Worm (Caenorhabditis elegans) whole organism, young adult: ENCODE results near the gene nhr-19.

Experiments used
- B0019.2 ChIP-seq: fragments of 200-800 bp; sonication (Bioruptor generic); conservative IDR thresholded peaks from 2 replicates; pipeline ENCODE4 v1.3.6; 2022; ENCODE audit warnings: missing genetic modification reagents, missing genetic modification characterization, missing compliant biosample characterization
- D2030.7 ChIP-seq: fragments of 200-800 bp; sonication (Bioruptor generic); IDR thresholded peaks from 2 replicates; pipeline ENCODE4 v1.3.6; 2022; ENCODE audit warnings: missing genetic modification reagents, missing genetic modification characterization, missing compliant biosample characterization
- F33H1.4 ChIP-seq: fragments of 200-800 bp; sonication (Bioruptor generic); IDR thresholded peaks from 2 replicates; pipeline ENCODE4 v1.3.6; 2022; ENCODE audit warnings: missing genetic modification reagents, missing genetic modification characterization, missing compliant biosample characterization
- F37B4.10 ChIP-seq: fragments of 200-800 bp; sonication (Bioruptor generic); IDR thresholded peaks from 2 replicates; pipeline ENCODE4 v1.3.6; 2022; ENCODE audit warnings: missing genetic modification characterization, missing compliant biosample characterization
- F57C9.4 ChIP-seq: sonication (generic microtip); optimal IDR thresholded peaks from 2 replicates; lab custom pipeline; 2017; ENCODE audit warnings: mild to moderate bottlenecking, missing genetic modification characterization, missing compliant biosample characterization
- Y79H2A.3 ChIP-seq: fragments of 200-800 bp; sonication (Bioruptor generic); conservative IDR thresholded peaks from 2 replicates; pipeline ENCODE4 v1.3.6; 2022; ENCODE audit warnings: missing genetic modification reagents, missing genetic modification characterization, missing compliant biosample characterization
- atf-7 ChIP-seq: sonication (generic microtip); optimal IDR thresholded peaks from 2 replicates; lab custom pipeline; 2017; ENCODE audit warnings: mild to moderate bottlenecking, missing genetic modification characterization, missing compliant biosample characterization
- attf-3 ChIP-seq: fragments of 200-800 bp; sonication (Bioruptor generic); conservative IDR thresholded peaks from 2 replicates; pipeline ENCODE4 v1.3.6; 2022; ENCODE audit warnings: missing genetic modification reagents, missing genetic modification characterization, missing compliant biosample characterization
- bed-2 ChIP-seq: fragments of 200-800 bp; sonication (Bioruptor generic); IDR thresholded peaks from 2 replicates; pipeline ENCODE4 v1.3.6; 2022; ENCODE audit warnings: missing genetic modification reagents, missing genetic modification characterization, missing compliant biosample characterization
- ceh-27 ChIP-seq: fragments of 200-800 bp; sonication (Bioruptor generic); optimal IDR thresholded peaks from 2 replicates; lab custom pipeline; 2018; ENCODE audit warnings: mild to moderate bottlenecking, missing genetic modification characterization, moderate library complexity, missing compliant biosample characterization
- dpl-1 ChIP-seq: fragments of 150-350 bp; optimal IDR thresholded peaks from 2 replicates; lab custom pipeline; 2014; ENCODE audit warnings: missing biosample characterization, missing genetic modification reagents, missing genetic modification characterization
- gei-17 ChIP-seq: fragments of 200-800 bp; sonication (Bioruptor generic); optimal IDR thresholded peaks from 2 replicates; lab custom pipeline; 2018; ENCODE audit warnings: mild to moderate bottlenecking, missing genetic modification characterization, missing compliant biosample characterization
- hlh-12 ChIP-seq: sonication (generic microtip); optimal IDR thresholded peaks from 2 replicates; lab custom pipeline; 2016; ENCODE audit warnings: missing genetic modification characterization, missing compliant biosample characterization
- hlh-26 ChIP-seq: fragments of 200-800 bp; sonication (Bioruptor generic); conservative IDR thresholded peaks from 2 replicates; pipeline ENCODE4 v1.3.6; 2022; ENCODE audit warnings: missing genetic modification reagents, missing genetic modification characterization, missing compliant biosample characterization
- hmg-20 ChIP-seq: fragments of 200-800 bp; sonication (Bioruptor generic); IDR thresholded peaks from 2 replicates; pipeline ENCODE4 v1.3.6; 2022; ENCODE audit warnings: missing genetic modification reagents, missing genetic modification characterization, missing compliant biosample characterization
- hrde-1 ChIP-seq: sonication (generic microtip); optimal IDR thresholded peaks from 2 replicates; lab custom pipeline; 2016; ENCODE audit warnings: missing genetic modification characterization, mild to moderate bottlenecking, missing compliant biosample characterization, moderate library complexity, missing genotype, missing genetic modification reagents, borderline replicate concordance
- lag-1 ChIP-seq: fragments of 200-800 bp; sonication (Bioruptor generic); IDR thresholded peaks from 2 replicates; pipeline ENCODE4 v1.3.6; 2022; ENCODE audit warnings: missing genetic modification reagents, missing genetic modification characterization, missing compliant biosample characterization
- lin-40 ChIP-seq: sonication (generic microtip); optimal IDR thresholded peaks from 2 replicates; lab custom pipeline; 2016; ENCODE audit warnings: missing genetic modification characterization, mild to moderate bottlenecking, missing compliant biosample characterization, missing genotype, missing genetic modification reagents
- lsy-27 ChIP-seq: sonication (generic microtip); optimal IDR thresholded peaks from 2 replicates; lab custom pipeline; 2017; ENCODE audit warnings: missing genetic modification characterization, mild to moderate bottlenecking, missing compliant biosample characterization, antibody characterized with exemption, missing genotype, borderline replicate concordance; ENCODE audit not compliant: insufficient read depth
- madf-6 ChIP-seq: fragments of 200-800 bp; sonication (Bioruptor generic); IDR thresholded peaks from 2 replicates; pipeline ENCODE4 v1.3.6; 2022; ENCODE audit warnings: missing genetic modification reagents, missing genetic modification characterization, missing compliant biosample characterization
- mel-28 ChIP-seq: sonication (generic microtip); optimal IDR thresholded peaks from 2 replicates; lab custom pipeline; 2016; ENCODE audit warnings: borderline replicate concordance, mild to moderate bottlenecking, missing genetic modification characterization, missing compliant biosample characterization
- mxl-1 ChIP-seq: sonication (generic microtip); optimal IDR thresholded peaks from 2 replicates; lab custom pipeline; 2016; ENCODE audit warnings: missing genetic modification characterization, missing compliant biosample characterization
- nhr-179 ChIP-seq: sonication (generic microtip); optimal IDR thresholded peaks from 2 replicates; lab custom pipeline; 2016; ENCODE audit warnings: mild to moderate bottlenecking, missing genetic modification characterization, missing compliant biosample characterization
- nhr-80 ChIP-seq: sonication (generic microtip); optimal IDR thresholded peaks from 2 replicates; lab custom pipeline; 2016; ENCODE audit warnings: missing genetic modification characterization, missing compliant biosample characterization
- nhr-90 ChIP-seq: sonication (generic microtip); optimal IDR thresholded peaks from 2 replicates; lab custom pipeline; 2016; ENCODE audit warnings: missing genotype, mild to moderate bottlenecking, missing genetic modification characterization, missing compliant biosample characterization
- pbrm-1 ChIP-seq: fragments of 200-800 bp; sonication (Bioruptor generic); IDR thresholded peaks from 2 replicates; pipeline ENCODE4 v1.3.6; 2022; ENCODE audit warnings: missing genetic modification reagents, missing genetic modification characterization, missing compliant biosample characterization
- repo-1 ChIP-seq: sonication (generic microtip); optimal IDR thresholded peaks from 2 replicates; lab custom pipeline; 2017; ENCODE audit warnings: mild to moderate bottlenecking, missing genetic modification characterization, missing compliant biosample characterization
- snpc-1.3 ChIP-seq: sonication (generic microtip); optimal IDR thresholded peaks from 2 replicates; lab custom pipeline; 2017; ENCODE audit warnings: missing genetic modification characterization, mild to moderate bottlenecking, missing compliant biosample characterization, antibody characterized with exemption, moderate library complexity, missing genotype, missing genetic modification reagents; ENCODE audit not compliant: insufficient read depth
- sptf-2 ChIP-seq: fragments of 200-800 bp; sonication (Bioruptor generic); optimal IDR thresholded peaks from 2 replicates; lab custom pipeline; 2018; ENCODE audit warnings: mild to moderate bottlenecking, missing genetic modification characterization, missing compliant biosample characterization
- tbp1 ChIP-seq: fragments of 200-800 bp; sonication (Bioruptor generic); optimal IDR thresholded peaks from 2 replicates; lab custom pipeline; 2018; ENCODE audit warnings: mild to moderate bottlenecking, missing genetic modification characterization, missing compliant biosample characterization
- tlf-1 ChIP-seq: fragments of 200-800 bp; sonication (Bioruptor generic); optimal IDR thresholded peaks from 2 replicates; lab custom pipeline; 2018; ENCODE audit warnings: mild to moderate bottlenecking, missing genetic modification characterization, missing compliant biosample characterization
- xnd-1 ChIP-seq: sonication (generic microtip); optimal IDR thresholded peaks from 2 replicates; lab custom pipeline; 2016; ENCODE audit warnings: missing genotype, missing genetic modification reagents, missing genetic modification characterization, missing compliant biosample characterization
- zfh-2 ChIP-seq: fragments of 200-800 bp; sonication (Bioruptor generic); conservative IDR thresholded peaks from 2 replicates; pipeline ENCODE4 v1.3.6; 2022; ENCODE audit warnings: missing genetic modification reagents, missing genetic modification characterization, missing compliant biosample characterization
- ztf-3 ChIP-seq: fragments of 200-800 bp; sonication (Bioruptor generic); optimal IDR thresholded peaks from 2 replicates; lab custom pipeline; 2018; ENCODE audit warnings: mild to moderate bottlenecking, missing genetic modification characterization, missing compliant biosample characterization
- ztf-6 ChIP-seq: fragments of 200-800 bp; sonication (Bioruptor generic); IDR thresholded peaks from 2 replicates; pipeline ENCODE4 v1.3.6; 2022; ENCODE audit warnings: missing genetic modification reagents, missing genetic modification characterization, missing compliant biosample characterization

The nhr-19 gene

DNA sequence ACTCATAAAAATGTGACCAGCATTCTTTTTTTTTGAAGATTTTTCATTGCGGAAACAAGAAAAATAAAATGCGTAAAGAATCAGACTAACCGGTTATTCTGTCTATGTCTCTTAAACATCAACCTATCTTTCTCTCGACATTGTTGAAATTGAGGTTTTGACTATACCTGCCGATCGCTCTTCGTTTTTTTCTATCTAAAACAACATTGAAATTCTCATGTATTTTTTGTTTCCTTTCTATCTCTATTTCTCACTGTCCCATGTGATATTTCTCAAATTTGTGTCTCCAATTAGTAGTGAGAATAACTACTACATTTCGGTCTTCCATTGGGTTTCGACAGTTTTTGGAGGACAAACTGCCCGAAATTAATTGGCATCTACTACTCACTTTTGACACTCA, 44.4 kb downstream of the nhr-19 start:
- TF ChIP-seq nhr-90 (no peak), lin-40 (tag; lab: Kevin White, UChicago) (peak; percentile 12), hlh-26 (GFP tag; lab: Robert Waterston, UW) (no peak), ceh-27 (GFP tag; lab: Kevin White, UChicago) (peak; percentile 23)

DNA sequence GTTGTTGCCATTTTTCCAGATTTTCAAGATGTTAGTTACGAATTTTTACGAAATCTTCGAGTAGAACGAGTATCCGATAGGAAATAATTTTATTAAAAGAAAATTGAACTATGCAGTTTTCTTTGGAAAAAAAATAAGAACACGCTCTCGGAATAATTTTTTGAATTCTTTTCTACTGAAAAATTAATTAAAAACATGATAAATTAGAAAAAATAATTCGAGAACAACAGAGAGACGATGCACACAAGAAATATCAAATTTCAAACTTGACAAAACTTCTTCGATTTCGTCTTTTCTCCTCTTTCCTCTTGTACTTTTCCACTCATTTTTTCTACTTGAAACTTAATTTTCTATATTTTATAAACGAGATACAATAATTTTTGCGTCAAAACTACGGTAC, 45.4 kb downstream of the nhr-19 start, which contains the start of gene F35H8.4:
F35H8.4 (minus strand) TSS at position 101 of the 400 bp plus-strand sequence.
- TF ChIP-seq hrde-1 (tag; lab: Kevin White, UChicago) (no peak), pbrm-1 (no peak), Y79H2A.3 (GFP tag; lab: Robert Waterston, UW) (no peak), B0019.2 (GFP tag; lab: Robert Waterston, UW) (no peak), ceh-27 (GFP tag; lab: Kevin White, UChicago) (no peak), tlf-1 (GFP tag; lab: Kevin White, UChicago) (no peak), madf-6 (no peak), hlh-26 (GFP tag; lab: Robert Waterston, UW) (no peak), snpc-1.3 (tag; lab: Kevin White, UChicago) (no peak), F33H1.4 (GFP tag; lab: Robert Waterston, UW) (no peak), atf-7 (tag; lab: Kevin White, UChicago) (no peak), lag-1 (GFP tag; lab: Robert Waterston, UW) (no peak)

DNA sequence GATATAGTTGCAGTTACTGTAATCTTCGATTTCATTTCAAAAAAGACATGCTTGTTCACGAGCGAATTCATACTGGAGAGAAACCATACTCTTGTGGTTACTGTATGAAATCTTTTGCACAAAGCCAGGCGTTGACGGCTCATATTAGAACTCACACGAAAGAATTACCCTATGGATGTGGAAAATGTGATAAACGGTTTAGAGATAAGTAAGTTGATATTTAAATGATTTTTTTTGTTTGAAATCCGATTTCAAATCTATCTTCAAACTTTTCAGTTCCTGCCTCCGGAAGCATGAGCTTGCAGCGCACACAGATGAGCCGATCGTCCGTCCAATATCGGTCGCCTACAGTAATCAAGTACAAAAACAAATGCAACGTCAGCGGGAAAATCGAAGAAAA, 46.4 kb downstream of the nhr-19 start:
- TF ChIP-seq F37B4.10 (GFP tag; lab: Robert Waterston, UW) (no peak), lsy-27 (no peak), nhr-179 (no peak), gei-17 (GFP tag; lab: Kevin White, UChicago) (no peak), tbp1 (no peak), dpl-1 (no peak), ztf-6 (GFP tag; lab: Robert Waterston, UW) (no peak), hlh-12 (tag; lab: Kevin White, UChicago) (no peak), mxl-1 (tag; lab: Kevin White, UChicago) (no peak), mel-28 (no peak), bed-2 (no peak), xnd-1 (no peak), F33H1.4 (GFP tag; lab: Robert Waterston, UW) (no peak), atf-7 (tag; lab: Kevin White, UChicago) (no peak), repo-1 (tag; lab: Kevin White, UChicago) (no peak), F57C9.4 (tag; lab: Kevin White, UChicago) (no peak), ztf-3 (GFP tag; lab: Kevin White, UChicago) (no peak)

DNA sequence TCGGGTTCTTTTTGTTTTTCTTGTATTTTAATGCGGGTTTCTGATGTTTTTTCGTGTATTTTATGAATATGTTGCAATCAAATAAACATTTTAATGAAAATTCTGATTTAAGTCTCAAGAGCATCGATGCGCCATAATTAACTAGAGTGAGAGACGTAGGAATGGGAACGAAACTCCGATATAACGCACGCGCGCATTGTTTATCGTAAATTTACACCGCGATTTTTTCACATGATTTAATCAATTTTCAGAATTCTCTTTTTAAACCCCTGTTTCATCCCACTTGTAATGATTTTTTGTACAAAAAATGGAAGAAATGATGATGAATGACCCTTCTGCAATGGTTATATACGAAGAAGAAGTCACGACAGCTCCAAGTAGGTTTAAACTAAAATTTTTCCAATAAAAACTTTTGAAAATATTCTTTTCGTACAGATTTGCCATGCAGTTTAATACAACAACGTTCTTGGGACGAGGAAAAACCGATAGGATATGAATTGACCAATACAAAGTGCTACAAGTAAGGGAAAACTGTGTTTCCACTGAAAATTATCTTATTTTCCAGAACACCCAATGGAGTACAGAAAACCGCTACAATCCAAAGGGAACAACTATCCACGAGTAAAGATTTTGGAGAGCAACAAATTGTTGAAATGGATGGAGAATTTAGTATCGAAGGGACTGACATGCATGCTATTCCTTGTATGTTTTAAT, 47.7 kb downstream of the nhr-19 start, which contains the start of gene zfp-2:
zfp-2 (plus strand) TSS at position 214 of the 714 bp plus-strand sequence.
- TF ChIP-seq zfh-2 (no peak), sptf-2 (GFP tag; lab: Kevin White, UChicago) (no peak), nhr-80 (tag; lab: Kevin White, UChicago) (no peak), pbrm-1 (no peak), hmg-20 (no peak), D2030.7 (GFP tag; lab: Robert Waterston, UW) (no peak), attf-3 (GFP tag; lab: Robert Waterston, UW) (peak; percentile 90)
